Worm (Caenorhabditis elegans) whole organism, L2 larva: ENCODE measurements around the gene ehbp-1.

Source experiments
- ZK546.5 ChIP-seq: sonication (generic microtip); optimal IDR thresholded peaks from 2 replicates; lab custom pipeline; 2017; ENCODE audit warnings: missing biosample characterization, missing genetic modification characterization
- aly-2 ChIP-seq: fragments of 150-350 bp; optimal IDR thresholded peaks from 2 replicates; lab custom pipeline; 2014; ENCODE audit warnings: missing biosample characterization, missing genetic modification characterization
- ama-1 ChIP-seq: fragments of 150-350 bp; optimal IDR thresholded peaks from 2 replicates; lab custom pipeline; 2018; ENCODE audit warnings: inconsistent platforms
- dmd-4 ChIP-seq: sonication (generic microtip); optimal IDR thresholded peaks from 2 replicates; lab custom pipeline; 2017; ENCODE audit warnings: missing biosample characterization, missing genetic modification characterization
- egl-27 ChIP-seq: sonication (generic microtip); optimal IDR thresholded peaks from 3 replicates; lab custom pipeline; 2017; ENCODE audit warnings: missing biosample characterization, missing genetic modification reagents, missing genetic modification characterization
- elt-1 ChIP-seq: fragments of 150-350 bp; optimal IDR thresholded peaks from 2 replicates; lab custom pipeline; 2014; ENCODE audit warnings: missing biosample characterization, missing genetic modification characterization
- unc-39 ChIP-seq: fragments of 150-350 bp; optimal IDR thresholded peaks from 2 replicates; lab custom pipeline; 2014; ENCODE audit warnings: missing biosample characterization, missing genetic modification characterization
- zag-1 ChIP-seq: fragments of 150-350 bp; optimal IDR thresholded peaks from 2 replicates; lab custom pipeline; 2014; ENCODE audit warnings: missing biosample characterization, missing genetic modification characterization
- ztf-11 ChIP-seq: sonication (generic microtip); optimal IDR thresholded peaks from 2 replicates; lab custom pipeline; 2017; ENCODE audit warnings: missing biosample characterization, missing genetic modification characterization

DNA sequence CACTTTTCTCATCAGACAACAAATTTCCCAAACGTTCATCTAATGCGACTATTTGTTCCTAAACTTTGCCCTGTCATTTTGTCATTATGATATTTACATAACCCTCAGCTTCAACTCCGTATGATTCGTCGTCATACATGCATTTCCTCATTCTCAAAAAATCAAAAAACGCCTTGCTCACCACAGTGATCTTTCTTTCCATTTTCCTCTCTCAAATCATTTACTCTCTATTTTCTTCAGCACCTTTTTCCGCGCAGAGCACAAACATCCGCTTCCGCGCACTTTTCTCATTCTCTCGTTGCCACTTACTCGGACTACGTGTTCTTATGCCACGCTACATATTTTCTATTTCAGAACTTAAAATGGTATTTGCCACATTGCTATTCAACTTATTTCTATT lies 26.5 kb downstream of the ehbp-1 start, which contains the start of gene F25B3.2:
- TF ChIP-seq aly-2 (tag; lab: Kevin White, UChicago) (no peak), ztf-11 (no peak), dmd-4 (tag; lab: Kevin White, UChicago) (no peak), ZK546.5 (tag; lab: Kevin White, UChicago) (no peak), ama-1 (lab: Kevin White, UChicago) (no peak), zag-1 (no peak), egl-27 (tag; lab: Kevin White, UChicago) (no peak), unc-39 (tag; lab: Kevin White, UChicago) (no peak), elt-1 (tag; lab: Kevin White, UChicago) (no peak)
